Fruit fly (Drosophila melanogaster): ENCODE results near the gene GstT4.
A peak's percentile ranks its signal among the peaks of the same experiment; 100 is the strongest.

The GstT4 gene

DNA sequence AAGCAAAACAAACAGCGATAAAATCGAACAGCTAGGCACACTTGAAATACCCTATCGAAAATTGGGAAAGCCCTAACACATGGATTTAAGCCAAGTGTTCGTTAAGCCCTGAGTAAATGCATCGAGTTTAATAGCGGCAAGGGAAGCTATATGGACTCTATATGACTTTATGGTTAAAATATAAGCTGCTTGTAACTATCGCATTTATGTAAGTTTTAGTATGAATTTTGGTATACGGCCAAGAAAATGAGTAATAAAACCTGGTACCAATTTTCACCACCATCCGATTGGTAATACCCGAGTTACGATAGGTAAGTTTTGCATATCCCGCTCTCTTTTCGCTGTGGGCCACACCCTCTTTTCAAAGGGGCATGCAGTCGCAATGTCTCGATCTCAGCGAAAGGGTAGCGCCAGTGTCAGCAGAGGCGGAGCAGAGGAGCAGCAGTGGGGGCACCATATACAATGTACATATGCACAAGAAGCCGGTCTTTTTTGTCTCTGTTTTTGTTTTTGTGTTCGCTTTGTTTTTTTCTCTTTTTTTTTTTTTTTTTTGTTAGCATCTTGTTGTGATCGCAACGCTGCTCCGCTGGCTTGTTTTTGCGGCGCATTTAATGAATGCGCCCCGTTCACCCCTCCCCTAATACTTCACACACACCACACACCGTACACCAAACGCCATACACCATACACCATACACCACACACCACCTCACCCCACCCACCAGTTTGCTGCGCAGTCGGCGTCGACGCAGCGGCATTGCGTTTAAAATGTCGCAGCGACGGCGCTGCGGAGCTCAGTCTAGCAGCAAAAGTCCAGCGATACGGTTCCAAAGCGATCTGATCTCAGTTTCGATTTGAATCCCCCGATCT, at the start of gene GstT4:
TSS of gene GstT4 (plus strand) at position 788 of the 869 bp plus-strand sequence.
- TF ChIP-seq noc (tag; optimal IDR thresholded peaks at IDR 0.05), result peak; percentile 19

DNA sequence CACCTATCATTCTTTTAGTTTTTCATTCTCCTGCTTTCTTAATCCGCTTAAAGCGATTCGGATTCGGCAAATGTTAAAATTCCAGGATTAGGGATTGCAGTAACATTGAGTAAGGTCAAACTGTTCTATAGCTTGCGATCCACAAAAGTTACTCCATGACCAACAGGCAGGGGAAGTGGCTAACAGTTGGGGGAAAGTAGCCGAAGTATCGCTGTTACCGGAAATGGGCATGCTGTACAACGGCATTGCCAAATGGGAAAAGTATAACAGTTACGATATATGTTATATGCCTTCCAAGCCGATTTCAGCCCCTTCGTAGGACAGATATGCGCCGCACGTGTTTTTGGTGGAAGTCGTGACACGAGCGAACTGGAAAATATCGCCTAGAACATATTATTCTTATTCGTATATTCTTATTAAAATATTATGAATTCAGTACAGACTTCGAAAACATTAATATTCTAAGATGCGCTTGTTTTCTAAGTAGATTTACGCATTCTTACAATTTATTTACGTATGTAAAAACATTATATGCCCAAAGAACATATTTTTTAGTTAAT, 46.2 kb upstream of the GstT4 start:
- TF ChIP-seq noc (tag; optimal IDR thresholded peaks at IDR 0.05), result no peak

DNA sequence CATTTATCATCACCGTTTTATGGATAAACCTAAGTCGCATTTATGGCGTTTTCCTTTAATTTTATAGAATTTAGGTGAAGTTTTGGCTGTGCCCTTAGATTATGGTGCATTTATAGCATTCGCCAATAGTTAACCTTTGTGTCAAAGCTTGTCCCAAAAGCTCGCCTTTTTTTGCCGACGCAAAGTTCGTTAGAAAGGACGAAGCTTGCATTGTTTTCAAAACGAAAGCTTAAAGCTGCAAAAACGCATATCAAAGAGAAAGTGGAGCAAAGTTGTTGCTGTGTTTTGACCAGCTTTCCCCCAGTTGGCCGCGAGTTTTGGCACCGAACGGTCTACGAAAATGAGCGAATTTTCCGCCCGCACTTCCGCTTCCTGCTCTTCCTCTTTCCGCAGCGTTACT, 45.6 kb upstream of the GstT4 start, which contains the start of gene Syt12:
TSS of gene Syt12 (plus strand) at position 301 of the 400 bp plus-strand sequence.
- TF ChIP-seq noc (tag; optimal IDR thresholded peaks at IDR 0.05), result no peak

DNA sequence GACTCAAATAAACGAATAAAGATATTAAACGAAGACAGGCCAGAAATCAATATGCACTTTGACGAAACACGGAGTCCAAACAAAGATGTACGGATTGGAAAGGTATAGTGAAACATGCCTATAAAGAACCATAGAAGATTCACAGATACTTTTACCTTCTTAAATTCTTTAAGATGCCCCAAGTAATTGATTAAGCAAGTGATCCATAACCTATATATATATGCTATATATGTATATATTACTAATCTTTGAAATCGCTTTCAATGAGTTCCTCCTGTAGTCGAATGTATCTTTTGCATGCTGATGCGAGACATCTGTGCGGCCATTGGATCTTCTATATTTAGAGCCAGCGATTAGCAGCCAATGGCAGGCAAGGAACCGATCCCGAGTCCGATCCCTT, 36.4 kb upstream of the GstT4 start, which contains the start of gene dmrt11E:
TSS of gene dmrt11E (plus strand) at position 43 of the 400 bp plus-strand sequence.
- no peak for TF ChIP-seq noc (tag; optimal IDR thresholded peaks at IDR 0.05)

DNA sequence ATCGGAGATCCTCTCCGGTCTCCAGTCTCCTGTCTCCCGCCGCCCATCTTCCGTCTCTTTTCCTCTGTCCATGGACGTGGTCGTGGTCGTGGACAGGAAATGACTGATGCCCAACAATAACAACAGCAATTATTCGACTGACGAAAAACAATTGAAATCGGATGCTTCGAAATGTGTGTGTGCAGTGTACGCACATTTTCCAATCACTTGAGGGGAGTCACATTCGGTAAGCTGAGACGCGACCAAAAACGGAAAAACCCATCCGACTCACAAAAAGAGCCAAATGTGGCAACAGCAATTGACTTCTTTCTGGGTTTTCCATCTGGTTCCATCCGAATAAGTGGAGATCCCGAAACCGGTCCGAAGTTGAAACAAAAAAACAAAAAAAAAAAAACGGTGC, 35.1 kb upstream of the GstT4 start:
- TF ChIP-seq noc (tag; optimal IDR thresholded peaks at IDR 0.05), result no peak

DNA sequence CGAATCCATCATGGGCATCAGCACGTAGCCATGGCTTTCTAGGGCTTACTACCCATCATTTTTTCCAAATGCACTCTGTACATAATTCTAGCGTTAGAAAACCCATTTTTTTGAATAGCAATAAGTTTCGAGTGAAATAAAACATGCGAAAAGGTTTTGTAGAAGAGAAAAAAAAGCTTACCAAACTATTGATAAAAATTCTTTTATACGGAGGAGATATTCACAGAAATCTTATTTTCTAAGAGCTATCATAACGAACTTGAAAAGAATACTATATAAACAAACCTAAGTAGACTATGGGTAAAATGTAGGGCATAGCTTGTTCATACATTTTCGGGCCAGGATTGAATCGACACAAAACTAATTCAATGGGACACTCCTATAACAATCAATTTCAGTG, 34.2 kb upstream of the GstT4 start, which contains the start of gene CG1640:
TSS of gene CG1640 (plus strand) at position 301 of the 400 bp plus-strand sequence.
- no peak for TF ChIP-seq noc (tag; optimal IDR thresholded peaks at IDR 0.05)

DNA sequence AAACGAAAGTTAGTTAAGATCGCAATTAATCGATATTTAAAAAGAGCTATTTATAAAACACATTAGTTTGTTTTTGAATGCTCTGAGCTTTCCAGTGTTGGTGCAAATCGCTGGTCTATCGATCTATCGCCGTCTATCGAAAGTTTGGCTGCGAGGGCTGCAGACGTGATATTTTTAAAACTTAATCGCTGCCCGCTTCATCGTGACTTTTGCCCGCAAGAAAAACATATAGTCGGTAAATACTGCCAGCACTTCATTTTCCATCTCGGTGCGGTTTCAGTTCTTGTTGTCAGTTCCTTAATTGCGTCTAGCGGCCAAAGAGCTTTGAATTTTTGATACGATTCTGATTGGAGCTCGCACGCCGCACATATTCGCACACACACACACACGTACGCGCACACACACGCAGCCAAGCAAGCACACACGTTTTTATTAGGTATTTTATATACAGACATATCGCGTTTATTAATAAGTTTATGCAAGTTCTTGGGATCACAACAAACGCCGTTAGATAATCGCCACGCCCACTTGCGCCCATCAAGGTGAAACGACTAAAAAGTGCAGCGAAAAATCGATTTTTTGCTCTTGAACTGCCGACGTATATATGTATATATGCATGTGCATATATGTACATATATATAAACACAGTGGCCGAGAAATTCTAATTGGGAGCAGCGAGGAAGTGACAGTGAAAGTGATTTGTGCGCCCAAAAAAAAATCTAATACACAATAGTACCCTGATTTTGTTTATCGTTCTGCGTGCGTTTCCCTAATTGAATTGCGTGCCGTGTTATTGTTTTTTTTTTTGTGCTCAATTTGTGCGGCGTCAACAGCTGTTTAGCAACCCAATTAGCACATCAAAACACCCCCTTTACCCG, 33.5 kb upstream of the GstT4 start:
- TF ChIP-seq noc (tag; optimal IDR thresholded peaks at IDR 0.05), result peak; percentile 37

DNA sequence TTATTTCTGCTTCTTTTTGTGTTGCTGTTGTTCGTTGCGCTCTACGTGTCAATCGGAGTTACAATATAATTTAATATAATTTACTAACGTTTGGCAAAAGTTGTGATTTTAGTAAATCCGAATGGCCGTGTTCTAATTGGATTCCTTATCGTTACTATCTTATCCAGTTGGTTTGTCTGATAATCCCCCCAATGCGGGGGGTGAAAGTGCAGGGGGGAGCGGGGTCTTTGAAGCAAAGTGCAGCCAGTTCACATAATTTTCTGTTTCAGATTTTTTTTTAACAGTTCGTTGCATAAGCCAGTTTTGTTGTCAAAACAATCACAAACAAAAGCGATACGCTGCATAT, 32.9 kb upstream of the GstT4 start:
- no peak for TF ChIP-seq noc (tag; optimal IDR thresholded peaks at IDR 0.05)

DNA sequence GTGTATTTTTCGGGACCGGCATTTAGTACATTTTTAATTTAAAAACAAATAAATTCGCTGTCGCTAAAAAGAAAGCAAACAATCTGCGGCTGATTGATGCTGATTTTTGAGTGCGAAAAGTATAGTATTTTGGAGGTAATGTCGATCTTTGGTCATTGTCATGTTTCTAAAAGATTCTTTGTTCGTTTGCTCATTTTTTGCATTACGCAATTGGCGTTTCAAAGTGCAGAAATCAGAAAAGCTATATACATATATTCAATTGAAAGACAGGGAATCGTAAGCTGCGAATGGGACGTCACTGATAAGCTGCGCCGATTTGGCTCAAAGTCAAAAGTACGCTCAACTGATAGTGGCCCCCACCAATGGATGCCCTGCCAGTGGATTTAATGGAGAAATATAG, 32.0 kb upstream of the GstT4 start:
- TF ChIP-seq noc (tag; optimal IDR thresholded peaks at IDR 0.05), result no peak

DNA sequence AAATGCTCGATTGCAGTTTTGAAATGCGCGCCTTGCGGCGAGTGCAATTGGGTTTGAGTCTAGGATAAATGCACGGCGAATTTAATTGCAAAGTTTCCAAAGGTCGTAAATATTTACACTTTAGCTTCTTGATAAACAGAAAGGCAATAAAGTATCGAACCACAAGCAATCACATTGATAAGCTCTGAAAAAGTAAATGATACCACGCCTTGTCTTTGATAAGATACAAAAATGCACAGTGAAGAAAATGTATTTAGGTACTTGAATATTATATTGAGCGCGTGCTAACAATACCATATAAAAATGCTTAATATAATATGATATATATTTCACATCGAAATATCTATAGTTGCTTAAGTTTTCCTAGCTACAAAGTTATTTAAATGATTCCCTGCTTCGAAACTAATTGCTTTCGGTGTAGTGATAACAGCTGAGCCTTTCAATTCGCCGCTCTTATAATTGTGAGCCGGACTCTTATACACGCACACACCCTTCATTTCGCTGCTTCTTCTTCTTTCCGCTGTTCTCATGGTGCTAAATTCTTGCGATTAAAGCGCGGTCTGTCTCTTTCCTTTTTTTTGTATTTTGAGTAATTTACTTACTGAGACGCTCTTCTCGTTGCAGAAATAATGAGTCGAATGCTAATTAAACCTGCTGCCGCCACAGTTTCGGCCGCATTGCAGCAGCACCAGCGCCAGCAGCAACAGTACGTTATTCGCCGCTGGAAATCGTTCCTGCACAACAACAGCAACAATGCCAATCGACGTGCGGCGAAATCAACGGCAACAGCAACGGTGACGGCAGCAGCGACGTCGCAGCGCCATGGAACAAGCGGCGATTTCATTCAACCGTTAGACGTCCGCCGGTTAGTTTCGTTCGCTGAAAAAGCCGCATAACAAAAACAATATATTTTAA, 31.1 kb upstream of the GstT4 start:
- peak; percentile 63 for TF ChIP-seq noc (tag; optimal IDR thresholded peaks at IDR 0.05)

DNA sequence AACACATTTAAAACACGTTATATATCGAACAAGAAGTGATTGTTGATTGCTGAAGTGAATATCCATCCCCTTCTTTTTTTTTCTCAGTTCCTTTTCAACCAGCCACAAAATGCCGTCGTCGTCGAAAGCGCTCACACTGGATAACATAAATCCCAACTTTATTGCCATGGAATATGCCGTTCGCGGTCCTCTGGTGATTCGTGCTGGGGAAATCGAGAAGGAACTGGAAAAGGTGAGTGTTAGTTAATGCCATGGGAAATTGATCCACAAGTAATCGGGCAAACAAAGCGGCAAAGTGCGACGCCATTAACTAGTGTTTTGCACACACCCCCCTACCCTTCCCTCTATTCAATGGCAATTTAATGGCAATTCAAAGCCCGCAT, 30.4 kb upstream of the GstT4 start:
- no peak for TF ChIP-seq noc (tag; optimal IDR thresholded peaks at IDR 0.05)

DNA sequence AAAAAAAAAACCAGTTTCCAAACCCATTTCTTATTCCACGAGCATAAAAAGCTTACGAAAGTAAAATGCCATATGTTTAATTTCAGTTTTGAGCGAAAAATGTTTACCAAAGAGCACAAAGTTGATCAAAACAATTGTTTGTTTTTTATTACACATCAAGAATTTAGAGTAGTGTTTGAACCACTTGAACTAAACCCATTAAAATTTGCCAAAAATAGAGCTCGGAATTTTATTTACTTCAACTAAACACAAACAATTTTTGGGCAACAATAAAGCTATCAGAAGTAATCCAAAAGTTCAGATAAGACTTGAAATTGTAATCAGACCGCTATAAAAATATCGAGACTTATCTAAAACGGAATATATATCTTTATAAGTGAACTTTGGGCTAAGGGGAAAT, 29.6 kb upstream of the GstT4 start:
- no peak for TF ChIP-seq noc (tag; optimal IDR thresholded peaks at IDR 0.05)

DNA sequence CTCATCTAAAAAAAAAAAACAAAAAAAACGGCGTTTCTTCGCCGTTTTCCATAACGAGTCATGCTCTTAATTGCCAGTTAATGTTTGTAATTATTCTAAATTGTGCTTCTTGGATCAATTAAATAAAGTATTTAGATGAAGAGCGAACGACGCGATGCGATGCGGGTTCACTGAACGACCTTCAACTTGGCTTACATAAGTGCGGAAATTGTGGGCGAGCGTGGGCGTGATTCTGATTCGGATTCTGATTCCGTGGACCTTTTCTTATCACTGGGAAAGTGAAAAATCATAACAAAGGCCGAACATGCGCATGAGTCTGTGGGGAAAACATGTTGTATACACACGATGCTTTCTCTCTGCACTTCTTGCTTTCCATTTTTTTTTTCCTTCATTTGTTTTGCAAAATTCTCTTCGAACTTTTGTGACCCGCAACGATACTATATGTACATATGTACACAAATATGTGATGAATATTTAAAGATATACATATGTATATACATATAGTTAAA, 29.0 kb upstream of the GstT4 start:
- TF ChIP-seq noc (tag; optimal IDR thresholded peaks at IDR 0.05), result no peak

DNA sequence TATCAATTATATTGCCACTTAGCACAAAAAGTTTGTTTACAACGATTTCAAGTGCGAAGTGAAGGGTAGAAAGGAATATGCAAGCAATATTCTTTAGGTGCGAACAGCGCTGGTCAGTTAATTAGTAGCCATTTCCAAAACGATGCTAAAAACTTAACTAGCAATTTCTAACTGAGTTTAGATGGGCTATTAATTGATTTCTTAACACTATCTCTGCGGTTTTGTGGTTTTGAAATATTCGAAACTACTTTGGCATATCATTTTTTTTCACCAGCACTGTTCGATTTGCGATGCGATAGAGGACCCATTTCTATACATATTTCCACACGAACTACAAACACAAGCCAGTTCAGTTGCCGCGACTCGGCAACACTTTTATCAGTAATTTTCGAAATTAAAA, 28.0 kb upstream of the GstT4 start:
- TF ChIP-seq noc (tag; optimal IDR thresholded peaks at IDR 0.05), result peak; percentile 81

DNA sequence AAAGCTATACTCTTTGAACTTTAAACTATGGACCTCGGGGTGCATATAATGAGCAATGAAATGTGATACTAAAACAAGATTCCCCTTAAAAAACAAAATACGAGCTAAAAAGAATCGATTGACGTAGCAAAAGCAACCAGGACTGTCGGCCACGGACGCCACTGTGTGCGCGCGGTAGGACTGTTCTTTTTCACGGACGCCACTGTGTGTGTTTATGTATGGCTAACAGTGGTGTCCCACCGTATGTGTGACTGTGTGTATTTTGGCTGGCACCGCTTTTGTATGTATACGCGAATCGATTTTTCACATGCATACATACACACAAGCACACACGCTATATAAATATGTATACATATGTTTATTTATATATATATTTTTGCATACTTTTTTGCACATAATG, 20.8 kb upstream of the GstT4 start:
- no peak for TF ChIP-seq noc (tag; optimal IDR thresholded peaks at IDR 0.05)
